Worm (Caenorhabditis elegans): ENCODE results near the gene F38B2.4.

F38B2.4 gene

DNA sequence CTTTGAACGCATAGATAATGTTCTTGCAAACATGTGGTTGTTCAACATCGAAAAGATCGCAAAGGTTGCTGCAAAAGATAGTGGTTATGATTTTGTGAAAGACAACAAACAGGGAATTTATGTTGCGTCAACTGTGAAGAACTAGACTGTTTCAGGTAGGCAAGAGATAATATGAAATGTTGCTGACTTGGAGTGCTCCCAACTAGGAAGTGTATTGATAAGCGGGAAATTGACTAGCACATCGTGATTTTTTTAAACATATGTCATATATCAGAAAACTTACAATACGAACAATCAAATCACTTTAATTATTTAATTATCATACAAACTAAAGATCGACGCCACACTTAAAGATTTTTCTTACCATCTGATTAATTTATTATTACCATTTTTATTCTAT lies 35.7 kb upstream of the F38B2.4 start:
- TF ChIP-seq pqm-1 (tag; optimal IDR thresholded peaks at IDR 0.05) (peak; percentile 19), ztf-11 (tag; optimal IDR thresholded peaks at IDR 0.05) (no peak), nhr-12 (tag; optimal IDR thresholded peaks at IDR 0.05) (no peak), hmg-11 (tag; optimal IDR thresholded peaks at IDR 0.05) (no peak), ama-1 (optimal IDR thresholded peaks at IDR 0.05) (no peak), ceh-82 (tag; optimal IDR thresholded peaks at IDR 0.05) (no peak), elt-2 (tag; optimal IDR thresholded peaks at IDR 0.05) (peak; percentile 66), fos-1 (tag; optimal IDR thresholded peaks at IDR 0.05) (no peak), ceh-9 (tag; optimal IDR thresholded peaks at IDR 0.05) (no peak), tbx-2 (tag; optimal IDR thresholded peaks at IDR 0.05) (no peak)

- TF ChIP-seq ama-1 (optimal IDR thresholded peaks at IDR 0.05), result no peak
- TF ChIP-seq egl-5 (tag; optimal IDR thresholded peaks at IDR 0.05), result no peak
- peak; percentile 44 for TF ChIP-seq pqm-1 (tag; optimal IDR thresholded peaks at IDR 0.05)
- TF ChIP-seq elt-2 (tag; optimal IDR thresholded peaks at IDR 0.05), result peak; percentile 69
- TF ChIP-seq nhr-43 (tag; optimal IDR thresholded peaks at IDR 0.05; ENCODE audit: poor library complexity, severe bottlenecking), result no peak
- no peak for TF ChIP-seq snpc-4 (tag; optimal IDR thresholded peaks at IDR 0.05)
- no peak for TF ChIP-seq nhr-67 (tag; optimal IDR thresholded peaks at IDR 0.05)
- TF ChIP-seq nhr-28 (tag; optimal IDR thresholded peaks at IDR 0.05), result no peak
These were observed 30.4 kb upstream of the F38B2.4 start, which contains the start of gene hizr-1 for ce11 chrX:11317939-11318338. TSS of gene hizr-1 (plus strand) at chrX:11318278.

ce11 chrX:11316750-11317149 lies 29.2 kb upstream of the F38B2.4 start, which contains the start of gene nlp-57:
TSS of gene nlp-57 (plus strand) at chrX:11317050.
- TF ChIP-seq ceh-9 (tag; optimal IDR thresholded peaks at IDR 0.05) (no peak), nhr-76 (tag; optimal IDR thresholded peaks at IDR 0.05) (no peak), elt-1 (tag; optimal IDR thresholded peaks at IDR 0.05) (no peak), ztf-4 (tag; optimal IDR thresholded peaks at IDR 0.05) (no peak), ztf-11 (tag; optimal IDR thresholded peaks at IDR 0.05) (no peak), nhr-43 (tag; optimal IDR thresholded peaks at IDR 0.05; ENCODE audit: poor library complexity, severe bottlenecking) (no peak), nhr-67 (tag; optimal IDR thresholded peaks at IDR 0.05) (no peak), ceh-28 (tag; optimal IDR thresholded peaks at IDR 0.05) (no peak), mdl-1 (tag; optimal IDR thresholded peaks at IDR 0.05) (no peak), fkh-10 (GFP tag; optimal IDR thresholded peaks at IDR 0.05) (no peak)

ce11 chrX:11315392-11315791 lies 27.9 kb upstream of the F38B2.4 start, which contains the start of gene F08G12.11:
TSS of gene F08G12.11 (minus strand) at chrX:11315572.
- TF ChIP-seq elt-3 (tag; optimal IDR thresholded peaks at IDR 0.05), result no peak
- TF ChIP-seq unc-39 (tag; optimal IDR thresholded peaks at IDR 0.05), result no peak
- TF ChIP-seq ceh-16 (tag; optimal IDR thresholded peaks at IDR 0.05), result no peak
- TF ChIP-seq nfya-1 (tag; optimal IDR thresholded peaks at IDR 0.05; ENCODE audit: insufficient read depth), result no peak
- no peak for TF ChIP-seq zag-1 (tag; optimal IDR thresholded peaks at IDR 0.05)
- TF ChIP-seq unc-62 (GFP tag; optimal IDR thresholded peaks at IDR 0.05), result no peak
- TF ChIP-seq nhr-25 (tag; optimal IDR thresholded peaks at IDR 0.05), result no peak
- no peak for TF ChIP-seq nhr-77 (tag; optimal IDR thresholded peaks at IDR 0.05)
- TF ChIP-seq pqm-1 (tag; optimal IDR thresholded peaks at IDR 0.05), result no peak
- no peak for TF ChIP-seq nhr-23 (tag; optimal IDR thresholded peaks at IDR 0.05)
- no peak for TF ChIP-seq lin-15B (tag; optimal IDR thresholded peaks at IDR 0.05)
- TF ChIP-seq nhr-28 (tag; optimal IDR thresholded peaks at IDR 0.05), result no peak
- TF ChIP-seq snpc-4 (tag; optimal IDR thresholded peaks at IDR 0.05), result no peak
- no peak for TF ChIP-seq ztf-11 (tag; optimal IDR thresholded peaks at IDR 0.05)

DNA sequence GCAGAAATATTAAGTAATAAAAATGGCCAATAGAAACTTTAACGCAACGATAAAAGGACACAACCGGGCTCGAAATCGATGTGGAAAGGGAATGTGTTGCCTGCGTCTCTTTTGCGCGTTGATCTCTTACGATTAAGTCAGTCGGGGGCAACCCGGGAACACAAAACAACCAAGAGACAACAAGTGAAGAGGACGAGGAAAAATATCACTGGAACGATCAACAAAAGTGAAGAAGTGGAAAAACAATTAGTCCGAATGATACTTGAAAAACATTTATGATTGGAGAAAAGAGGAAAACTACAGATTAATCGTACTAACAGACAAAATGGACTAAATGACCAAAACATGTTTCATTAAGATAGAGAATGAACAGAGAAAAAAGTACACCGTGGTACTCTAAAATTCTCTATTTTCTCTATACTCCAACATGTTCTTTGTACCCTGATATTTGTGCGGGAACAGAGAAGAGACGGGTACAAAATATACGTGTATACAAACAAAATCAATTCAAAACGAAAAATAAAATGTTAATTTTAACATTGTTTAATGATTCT lies 22.8 kb upstream of the F38B2.4 start, which contains the start of gene F08G12.5:
Gene F08G12.5, minus strand, starts transcription at position 1 of the 554 bp plus-strand sequence.
- TF ChIP-seq lsy-12 (tag; optimal IDR thresholded peaks at IDR 0.05) (no peak), pqm-1 (tag; optimal IDR thresholded peaks at IDR 0.05) (peak; percentile 10), pha-4 (tag; optimal IDR thresholded peaks at IDR 0.05) (peak; percentile 57), eor-1 (tag; optimal IDR thresholded peaks at IDR 0.05) (no peak), egl-27 (tag; optimal IDR thresholded peaks at IDR 0.05) (no peak), elt-3 (tag; optimal IDR thresholded peaks at IDR 0.05) (no peak), daf-12 (tag; optimal IDR thresholded peaks at IDR 0.05) (no peak), ceh-9 (tag; optimal IDR thresholded peaks at IDR 0.05) (no peak), zag-1 (tag; optimal IDR thresholded peaks at IDR 0.05) (no peak), ztf-4 (tag; optimal IDR thresholded peaks at IDR 0.05) (no peak), snpc-4 (tag; optimal IDR thresholded peaks at IDR 0.05) (no peak), ceh-16 (tag; optimal IDR thresholded peaks at IDR 0.05) (no peak), nhr-23 (tag; optimal IDR thresholded peaks at IDR 0.05) (no peak), nhr-76 (tag; optimal IDR thresholded peaks at IDR 0.05) (no peak), nhr-237 (tag; optimal IDR thresholded peaks at IDR 0.05) (no peak), nhr-11 (tag; optimal IDR thresholded peaks at IDR 0.05) (no peak), jun-1 (tag; optimal IDR thresholded peaks at IDR 0.05) (no peak), nhr-43 (tag; optimal IDR thresholded peaks at IDR 0.05; ENCODE audit: poor library complexity, severe bottlenecking) (no peak), nhr-67 (tag; optimal IDR thresholded peaks at IDR 0.05) (no peak), nhr-28 (tag; optimal IDR thresholded peaks at IDR 0.05) (no peak), ceh-82 (tag; optimal IDR thresholded peaks at IDR 0.05) (no peak), tbx-2 (tag; optimal IDR thresholded peaks at IDR 0.05) (no peak), egl-5 (tag; optimal IDR thresholded peaks at IDR 0.05) (peak; percentile 0), sea-2 (GFP tag; optimal IDR thresholded peaks at IDR 0.05) (no peak), ceh-28 (tag; optimal IDR thresholded peaks at IDR 0.05) (no peak), nhr-12 (tag; optimal IDR thresholded peaks at IDR 0.05) (no peak)
